ENCODE assay signal across 2 fruit fly cellular contexts in the genomic region with DNA sequence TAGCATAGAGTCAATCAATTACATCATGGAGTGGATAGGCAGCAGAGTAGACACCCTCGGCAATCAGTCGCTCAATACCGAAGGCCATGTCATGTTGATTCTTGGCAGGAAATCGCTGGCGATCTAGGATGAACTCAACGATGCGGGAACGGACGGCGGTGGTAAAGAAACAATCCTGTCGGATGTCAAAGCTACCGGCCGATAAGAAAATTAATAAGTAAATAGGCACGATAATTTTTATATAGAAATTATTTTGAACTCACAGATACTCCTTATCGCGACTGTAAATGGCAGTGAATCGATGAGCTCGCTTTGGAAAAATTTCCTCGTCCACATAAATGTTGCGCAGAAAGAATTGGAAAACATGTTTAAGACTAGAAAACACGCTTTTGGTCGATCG.
TF ChIP-seq lines count a peak whose summit lies in the region.

No protein-coding gene starts in this region.

- no peak for TF ChIP-seq CTCF in whole organism, embryonic (GFP tag; optimal IDR thresholded peaks at IDR 0.05; lab: Kevin White, UChicago)

TF ChIP-seq in whole organism, embryonic, 481 proteins besides CTCF, POLR2A, EP300 and RAD21:
- 0 out of 2 replicates have a peak, but pooled peaks have one; percentile 12 for TF ChIP-seq HLH3B (GFP tag; IDR thresholded peaks at IDR 0.05; lab: Robert Waterston, UW)
- no peak for TF ChIP-seq E2f1 (GFP tag; IDR thresholded peaks at IDR 0.05; lab: Robert Waterston, UW)

TF ChIP-seq in whole organism, prepupa, 60 proteins besides CTCF, POLR2A, EP300 and RAD21:
- TF ChIP-seq CG31627 (GFP tag; optimal IDR thresholded peaks at IDR 0.05; lab: Kevin White, UChicago) (no peak), svp (GFP tag; lab: Kevin White, UChicago) (peak; percentile 91)
